Fruit fly (Drosophila melanogaster) whole organism, embryonic: ENCODE measurements around the gene CG43273.

ENCODE experiments used
- Adf1 ChIP-seq: fragments of 200-800 bp; sonication (Bioruptor generic); IDR thresholded peaks from 2 replicates; pipeline ENCODE4 v1.3.6; 2022; ENCODE audit warnings: missing biosample characterization, missing genetic modification characterization
- B-H1 ChIP-seq: fragments of 200-800 bp; sonication (Bioruptor generic); IDR thresholded peaks from 3 replicates; pipeline ENCODE4 v1.3.6; 2022; ENCODE audit warnings: missing biosample characterization, missing genetic modification characterization
- Bgb ChIP-seq: fragments of 200-800 bp; sonication (Bioruptor generic); IDR thresholded peaks from 2 replicates; pipeline ENCODE4 v1.3.6; 2022; ENCODE audit warnings: missing biosample characterization, missing genetic modification characterization; ENCODE audit not compliant: partially characterized antibody
- Bteb2 ChIP-seq: fragments of 200-800 bp; sonication (Bioruptor generic); optimal IDR thresholded peaks from 2 replicates; lab custom pipeline; 2016; ENCODE audit warnings: missing biosample characterization, missing genetic modification characterization
- CG10366 ChIP-seq: fragments of 200-800 bp; sonication (Bioruptor generic); IDR thresholded peaks from 2 replicates; pipeline ENCODE4 v1.3.6; 2022; ENCODE audit warnings: missing biosample characterization, missing genetic modification characterization
- CG12391 ChIP-seq: fragments of 200-800 bp; sonication (Bioruptor generic); optimal IDR thresholded peaks from 3 replicates; lab custom pipeline; 2018; ENCODE audit warnings: missing biosample characterization, mild to moderate bottlenecking, missing genetic modification characterization, moderate library complexity
- CG17912 ChIP-seq: fragments of 200-800 bp; sonication (Bioruptor generic); optimal IDR thresholded peaks from 2 replicates; lab custom pipeline; 2018; ENCODE audit warnings: missing biosample characterization, mild to moderate bottlenecking, missing genetic modification characterization
- CG18599 ChIP-seq: fragments of 200-800 bp; sonication (Bioruptor generic); optimal IDR thresholded peaks from 3 replicates; lab custom pipeline; 2017; ENCODE audit warnings: missing biosample characterization, missing genetic modification characterization, mild to moderate bottlenecking, moderate library complexity, missing genetic modification reagents
- CG18619 ChIP-seq: fragments of 200-800 bp; sonication (Bioruptor generic); optimal IDR thresholded peaks from 3 replicates; lab custom pipeline; 2017; ENCODE audit warnings: missing biosample characterization, mild to moderate bottlenecking, missing genetic modification characterization
- CG2199 ChIP-seq: fragments of 200-800 bp; sonication (Bioruptor generic); IDR thresholded peaks from 3 replicates; pipeline ENCODE4 v1.3.6; 2022; ENCODE audit warnings: missing biosample characterization, missing genetic modification characterization
- CG34376 ChIP-seq: fragments of 200-800 bp; sonication (Bioruptor generic); optimal IDR thresholded peaks from 2 replicates; lab custom pipeline; 2018; ENCODE audit warnings: missing biosample characterization, mild to moderate bottlenecking, missing genetic modification characterization
- CG5180 ChIP-seq: fragments of 200-800 bp; sonication (Bioruptor generic); optimal IDR thresholded peaks from 3 replicates; lab custom pipeline; 2017; ENCODE audit warnings: missing biosample characterization, missing genetic modification characterization, mild to moderate bottlenecking, moderate library complexity, missing genetic modification reagents
- CG6765 ChIP-seq: fragments of 200-800 bp; sonication (Bioruptor generic); optimal IDR thresholded peaks from 3 replicates; lab custom pipeline; 2017; ENCODE audit warnings: missing biosample characterization, mild to moderate bottlenecking, missing genetic modification characterization
- CG8281 ChIP-seq: fragments of 200-800 bp; sonication (Bioruptor generic); optimal IDR thresholded peaks from 2 replicates; lab custom pipeline; 2018; ENCODE audit warnings: missing biosample characterization, mild to moderate bottlenecking, missing genetic modification characterization, moderate library complexity
- CG9609 ChIP-seq: fragments of 200-800 bp; sonication (Bioruptor generic); optimal IDR thresholded peaks from 3 replicates; lab custom pipeline; 2016; ENCODE audit warnings: missing biosample characterization, missing genetic modification characterization
- CTCF ChIP-seq: fragments of 200-800 bp; sonication (Bioruptor generic); optimal IDR thresholded peaks from 2 replicates; lab custom pipeline; 2017; ENCODE audit warnings: missing biosample characterization, mild to moderate bottlenecking, missing genetic modification characterization, moderate library complexity
- CkIIα-i1 ChIP-seq: fragments of 200-800 bp; sonication (Bioruptor generic); IDR thresholded peaks from 2 replicates; pipeline ENCODE4 v1.3.6; 2022; ENCODE audit warnings: missing biosample characterization, missing genetic modification characterization
- Dip3 ChIP-seq: fragments of 200-800 bp; sonication (Bioruptor generic); optimal IDR thresholded peaks from 3 replicates; lab custom pipeline; 2016; ENCODE audit warnings: missing biosample characterization, missing genetic modification characterization
- HmgZ ChIP-seq: fragments of 200-800 bp; sonication (Bioruptor generic); optimal IDR thresholded peaks from 2 replicates; lab custom pipeline; 2018; ENCODE audit warnings: missing biosample characterization, mild to moderate bottlenecking, missing genetic modification characterization
- Hmx ChIP-seq: fragments of 200-800 bp; sonication (Bioruptor generic); optimal IDR thresholded peaks from 2 replicates; lab custom pipeline; 2016; ENCODE audit warnings: missing biosample characterization, missing genetic modification characterization
- Mad ChIP-seq: fragments of 200-800 bp; sonication (Bioruptor generic); optimal IDR thresholded peaks from 2 replicates; lab custom pipeline; 2016; ENCODE audit warnings: missing biosample characterization, missing genetic modification characterization
- Med ChIP-seq: fragments of 200-800 bp; sonication (Bioruptor generic); peaks from one replicate; lab custom pipeline; 2016; ENCODE audit warnings: missing biosample characterization, missing genetic modification characterization, mild to moderate bottlenecking, inconsistent platforms, moderate library complexity
- NfI ChIP-seq: fragments of 200-800 bp; sonication (Bioruptor generic); optimal IDR thresholded peaks from 3 replicates; lab custom pipeline; 2018; ENCODE audit warnings: missing biosample characterization, mild to moderate bottlenecking, missing genetic modification characterization, moderate library complexity
- Oli ChIP-seq: fragments of 200-800 bp; sonication (Bioruptor generic); optimal IDR thresholded peaks from 2 replicates; lab custom pipeline; 2018; ENCODE audit warnings: missing biosample characterization, mild to moderate bottlenecking, missing genetic modification characterization, moderate library complexity
- PHDP ChIP-seq: fragments of 200-800 bp; sonication (Bioruptor generic); optimal IDR thresholded peaks from 3 replicates; lab custom pipeline; 2018; ENCODE audit warnings: missing biosample characterization, mild to moderate bottlenecking, missing genetic modification characterization, moderate library complexity
- Rfx ChIP-seq: fragments of 200-800 bp; sonication (Bioruptor generic); IDR thresholded peaks from 2 replicates; pipeline ENCODE4 v1.3.6; 2022; ENCODE audit warnings: missing biosample characterization, missing genetic modification characterization
- Sry-β ChIP-seq: fragments of 200-800 bp; sonication (Bioruptor generic); optimal IDR thresholded peaks from 2 replicates; lab custom pipeline; 2018; ENCODE audit warnings: missing biosample characterization, mild to moderate bottlenecking, missing genetic modification characterization, moderate library complexity
- Trl ChIP-seq, 3 experiments: fragments of >200 bp in 2 of 3; fragments of 200-800 bp in 1 of 3; sonication (Bioruptor generic) in 1 of 3; optimal IDR thresholded peaks; 2 replicates in 1 of 3; 3 replicates in 2 of 3; lab custom pipeline; 2016 to 2017; ENCODE audit warnings: missing biosample characterization in 1 of 3, missing genetic modification characterization in 1 of 3
- Vsx1 ChIP-seq: fragments of 200-800 bp; sonication (Bioruptor generic); optimal IDR thresholded peaks from 2 replicates; lab custom pipeline; 2017; ENCODE audit warnings: missing biosample characterization, mild to moderate bottlenecking, missing genetic modification characterization, missing genetic modification reagents
- abd-A ChIP-seq: fragments of 200-800 bp; sonication (Bioruptor generic); optimal IDR thresholded peaks from 3 replicates; lab custom pipeline; 2019; ENCODE audit warnings: missing biosample characterization, mild to moderate bottlenecking, missing genetic modification characterization, moderate library complexity
- amos ChIP-seq: fragments of 200-800 bp; sonication (Bioruptor generic); IDR thresholded peaks from 2 replicates; pipeline ENCODE4 v1.3.6; 2022; ENCODE audit warnings: missing biosample characterization, missing genetic modification characterization; ENCODE audit not compliant: partially characterized antibody
- ap ChIP-seq: fragments of 200-800 bp; sonication (Bioruptor generic); IDR thresholded peaks from 2 replicates; pipeline ENCODE4 v1.3.6; 2022; ENCODE audit warnings: missing biosample characterization, missing genetic modification characterization
- bigmax ChIP-seq: fragments of 200-800 bp; sonication (Bioruptor generic); optimal IDR thresholded peaks from 2 replicates; lab custom pipeline; 2018; ENCODE audit warnings: missing biosample characterization, mild to moderate bottlenecking, missing genetic modification characterization
- bowl ChIP-seq: fragments of 200-800 bp; sonication (Bioruptor generic); IDR thresholded peaks from 2 replicates; pipeline ENCODE4 v1.3.6; 2022; ENCODE audit warnings: missing biosample characterization, missing genetic modification characterization
- bsh ChIP-seq, 2 experiments: fragments of 200-800 bp; sonication (Bioruptor generic); optimal IDR thresholded peaks; 2 replicates each; lab custom pipeline; 2017 to 2018; ENCODE audit warnings: mild to moderate bottlenecking in 2 of 2, missing biosample characterization in 2 of 2, missing genetic modification characterization in 2 of 2, moderate library complexity in 1 of 2
- caup ChIP-seq: fragments of 200-800 bp; sonication (Bioruptor generic); optimal IDR thresholded peaks from 3 replicates; lab custom pipeline; 2017; ENCODE audit warnings: missing biosample characterization, mild to moderate bottlenecking, missing genetic modification characterization, moderate library complexity; ENCODE audit not compliant: severe bottlenecking
- chinmo ChIP-seq: fragments of 200-800 bp; sonication (Bioruptor generic); IDR thresholded peaks from 4 replicates; pipeline ENCODE4 v1.3.6; 2022; ENCODE audit warnings: missing biosample characterization, missing genetic modification characterization; ENCODE audit not compliant: partially characterized antibody
- chm ChIP-seq: fragments of 200-800 bp; sonication (Bioruptor generic); IDR thresholded peaks from 2 replicates; pipeline ENCODE4 v1.3.6; 2022; ENCODE audit warnings: missing biosample characterization, missing genetic modification characterization
- ci ChIP-seq: fragments of 200-800 bp; sonication (Bioruptor generic); IDR thresholded peaks from 3 replicates; pipeline ENCODE4 v1.3.6; 2022; ENCODE audit warnings: missing biosample characterization, missing genetic modification characterization
- crc ChIP-seq: fragments of 200-800 bp; sonication (Bioruptor generic); optimal IDR thresholded peaks from 2 replicates; lab custom pipeline; 2016; ENCODE audit warnings: missing biosample characterization, missing genetic modification characterization
- dmrt11E ChIP-seq: fragments of 200-800 bp; sonication (Bioruptor generic); optimal IDR thresholded peaks from 3 replicates; lab custom pipeline; 2018; ENCODE audit warnings: missing biosample characterization, mild to moderate bottlenecking, missing genetic modification characterization, moderate library complexity
- ftz-f1 ChIP-seq: fragments of 200-800 bp; sonication (Bioruptor generic); optimal IDR thresholded peaks from 2 replicates; lab custom pipeline; 2016; ENCODE audit warnings: missing biosample characterization, missing genetic modification characterization
- jing ChIP-seq: fragments of 200-800 bp; sonication (Bioruptor generic); optimal IDR thresholded peaks from 2 replicates; lab custom pipeline; 2018; ENCODE audit warnings: missing biosample characterization, mild to moderate bottlenecking, missing genetic modification characterization
- onecut ChIP-seq: fragments of 200-800 bp; sonication (Bioruptor generic); IDR thresholded peaks from 2 replicates; pipeline ENCODE4 v1.3.6; 2022; ENCODE audit warnings: missing biosample characterization, missing genetic modification characterization
- rib ChIP-seq: fragments of 200-800 bp; sonication (Bioruptor generic); IDR thresholded peaks from 2 replicates; pipeline ENCODE4 v1.3.6; 2022; ENCODE audit warnings: missing biosample characterization, missing genetic modification characterization
- sc ChIP-seq, 3 experiments: fragments of >200 bp in 2 of 3; fragments of 200-800 bp in 1 of 3; sonication (Bioruptor generic) in 1 of 3; optimal IDR thresholded peaks; 2 replicates in 2 of 3; 3 replicates in 1 of 3; lab custom pipeline; 2017; ENCODE audit warnings: mild to moderate bottlenecking in 1 of 3, missing biosample characterization in 1 of 3, missing genetic modification characterization in 1 of 3, missing genetic modification reagents in 1 of 3
- so ChIP-seq: fragments of 200-800 bp; sonication (Bioruptor generic); IDR thresholded peaks from 3 replicates; pipeline ENCODE4 v1.3.6; 2022; ENCODE audit warnings: missing biosample characterization, missing genetic modification characterization
- vvl ChIP-seq: fragments of 200-800 bp; sonication (Bioruptor generic); IDR thresholded peaks from 2 replicates; pipeline ENCODE4 v1.3.6; 2022; ENCODE audit warnings: missing biosample characterization, missing genetic modification characterization
- zen2 ChIP-seq: fragments of 200-800 bp; sonication (Bioruptor generic); IDR thresholded peaks from 3 replicates; pipeline ENCODE4 v1.3.6; 2022; ENCODE audit warnings: missing biosample characterization, missing genetic modification characterization; ENCODE audit not compliant: partially characterized antibody

CG43273 gene

DNA sequence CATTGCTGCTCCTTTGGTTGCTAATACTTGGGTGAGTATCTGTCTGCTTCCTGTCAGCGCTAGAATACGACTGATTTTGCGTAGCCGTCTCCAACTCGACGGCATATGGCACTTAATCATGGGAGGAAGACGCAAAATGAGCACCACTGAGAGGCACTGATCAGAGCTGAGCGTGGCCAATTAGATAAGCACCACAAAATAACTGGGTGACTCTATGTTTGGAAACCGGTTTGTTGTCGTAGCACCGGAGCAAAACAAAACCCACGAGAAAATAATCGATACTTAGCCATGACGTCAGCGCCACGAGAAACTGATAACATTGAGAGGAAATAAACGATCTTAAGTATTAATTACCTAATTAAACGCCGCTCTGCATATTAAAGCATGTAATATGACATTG lies 30.6 kb upstream of the CG43273 start, which contains the start of gene Ude (continued):
- TF ChIP-seq vvl (GFP tag; lab: Robert Waterston, UW) = peak; percentile 19; the same call in 1 of the 2 replicates
- no peak for TF ChIP-seq CG12391
- no peak for TF ChIP-seq CG18619 (GFP tag; lab: Kevin White, UChicago)
- peak; percentile 49; the same call in 1 of the 2 replicates for TF ChIP-seq chm
- peak; percentile 16; the same call in 1 of the 2 replicates for TF ChIP-seq amos (GFP tag; lab: Robert Waterston, UW)
- no peak for TF ChIP-seq CG8281 (tag; lab: Kevin White, UChicago)
- TF ChIP-seq bowl = no peak; the same call in 1 of the 2 replicates
- TF ChIP-seq bsh (GFP tag; optimal IDR thresholded peaks at IDR 0.05; lab: Kevin White, UChicago) = no peak
- TF ChIP-seq CG18599 (GFP tag; lab: Kevin White, UChicago) = no peak
- no peak for TF ChIP-seq Dip3 (GFP tag; lab: Kevin White, UChicago)
- TF ChIP-seq Adf1 (GFP tag; lab: Robert Waterston, UW) = peak; percentile 13; the same call in 1 of the 2 replicates
- TF ChIP-seq B-H1 (GFP tag; lab: Robert Waterston, UW) = no peak
- TF ChIP-seq ftz-f1 = no peak
- no peak for TF ChIP-seq zen2 (GFP tag; lab: Robert Waterston, UW)
- peak; percentile 26 for TF ChIP-seq Med
- peak; percentile 41 for TF ChIP-seq PHDP
- no peak for TF ChIP-seq abd-A
- no peak for TF ChIP-seq NfI
- no peak for TF ChIP-seq Oli (tag; lab: Kevin White, UChicago)
- 0 out of 2 replicates have a peak, but pooled peaks have one; percentile 23 for TF ChIP-seq Rfx (GFP tag; lab: Robert Waterston, UW)
- TF ChIP-seq crc = no peak
- TF ChIP-seq HmgZ (tag; lab: Kevin White, UChicago) = peak; percentile 8
- TF ChIP-seq sc (optimal IDR thresholded peaks at IDR 0.05; lab: Kevin White, UChicago) = no peak
- no peak for TF ChIP-seq sc (GFP tag; optimal IDR thresholded peaks at IDR 0.05; lab: Kevin White, UChicago)
- no peak for TF ChIP-seq CG2199 (GFP tag; lab: Robert Waterston, UW)
- TF ChIP-seq Bteb2 (GFP tag; lab: Kevin White, UChicago) = no peak
- TF ChIP-seq CG34376 (GFP tag; lab: Kevin White, UChicago) = peak; percentile 27
- peak; percentile 85; the same call in 2 of the 4 replicates for TF ChIP-seq chinmo
- TF ChIP-seq Vsx1 = peak; percentile 83
- peak; percentile 18 for TF ChIP-seq CG6765 (GFP tag; lab: Kevin White, UChicago)
- TF ChIP-seq CTCF (GFP tag; lab: Kevin White, UChicago) = no peak
- TF ChIP-seq so (GFP tag; lab: Robert Waterston, UW) = 0 out of 3 replicates have a peak, but pooled peaks have one; percentile 39
- TF ChIP-seq onecut (GFP tag; lab: Robert Waterston, UW) = peak; percentile 99
- TF ChIP-seq Sry-β (GFP tag; lab: Kevin White, UChicago) = peak; percentile 8
- TF ChIP-seq Hmx (GFP tag; lab: Kevin White, UChicago) = no peak
- TF ChIP-seq Trl (optimal IDR thresholded peaks at IDR 0.05; lab: Kevin White, UChicago) = peak in 1 of 2 experiments; percentile 63
- no peak for TF ChIP-seq Trl (GFP tag; optimal IDR thresholded peaks at IDR 0.05; lab: Kevin White, UChicago)
- no peak for TF ChIP-seq CG9609 (GFP tag; lab: Kevin White, UChicago)
- TF ChIP-seq dmrt11E (tag; lab: Kevin White, UChicago) = no peak
- TF ChIP-seq CkIIα-i1 (GFP tag; lab: Robert Waterston, UW) = no peak
- no peak for TF ChIP-seq caup (GFP tag; lab: Kevin White, UChicago)
- TF ChIP-seq CG17912 (GFP tag; lab: Kevin White, UChicago) = no peak
- no peak for TF ChIP-seq jing
- TF ChIP-seq bigmax (GFP tag; lab: Kevin White, UChicago) = no peak
- TF ChIP-seq CG10366 (GFP tag; lab: Robert Waterston, UW) = no peak
- no peak for TF ChIP-seq Mad (GFP tag; lab: Kevin White, UChicago)
- peak; percentile 61; the same call in 2 of the 3 replicates for TF ChIP-seq ci (GFP tag; lab: Robert Waterston, UW)
- TF ChIP-seq Bgb (GFP tag; lab: Robert Waterston, UW) = 0 out of 2 replicates have a peak, but pooled peaks have one; percentile 18
- TF ChIP-seq rib (GFP tag; lab: Robert Waterston, UW) = no peak
- no peak for TF ChIP-seq CG5180
- TF ChIP-seq ap (GFP tag; lab: Robert Waterston, UW) = no peak
